Worm (Caenorhabditis elegans) whole organism, L4/young adult: ENCODE results near the gene thn-6.

ENCODE experiments used
- W03F9.2 ChIP-seq: fragments of 150-350 bp; optimal IDR thresholded peaks from 2 replicates; lab custom pipeline; 2014; ENCODE audit warnings: missing biosample characterization, missing genetic modification characterization
- dao-5 ChIP-seq: sonication (generic microtip); optimal IDR thresholded peaks from 2 replicates; lab custom pipeline; 2016; ENCODE audit warnings: missing genotype, missing genetic modification characterization, moderate library complexity, missing compliant biosample characterization
- him-1 ChIP-seq: sonication (generic microtip); optimal IDR thresholded peaks from 2 replicates; lab custom pipeline; 2016; ENCODE audit warnings: missing genotype, missing genetic modification reagents, missing genetic modification characterization, missing compliant biosample characterization

thn-6 gene

ce11 chrIV:5274123-5274581 is 45.4 kb downstream of the thn-6 start, which contains the start of gene slfl-4:
slfl-4 (plus strand) TSS chrIV:5274531.
- no peak for TF ChIP-seq dao-5 (tag; lab: Kevin White, UChicago)
- no peak for TF ChIP-seq him-1 (tag; lab: Kevin White, UChicago)
- TF ChIP-seq W03F9.2 (tag; lab: Kevin White, UChicago) = no peak

ce11 chrIV:5277752-5278151 is 49.0 kb downstream of the thn-6 start, which contains the start of gene F36H12.17:
F36H12.17 (minus strand) TSS chrIV:5277852.
- no peak for TF ChIP-seq W03F9.2 (tag; lab: Kevin White, UChicago)
- no peak for TF ChIP-seq dao-5 (tag; lab: Kevin White, UChicago)
- no peak for TF ChIP-seq him-1 (tag; lab: Kevin White, UChicago)
